Fruit fly (Drosophila melanogaster): ENCODE measurements around the gene CG34051.

dm6 chr2L:19960930-19961329 is at the start of gene CG34051:
- TF ChIP-seq psq (optimal IDR thresholded peaks at IDR 0.05) = no peak
- no peak for TF ChIP-seq usp (GFP tag; optimal IDR thresholded peaks at IDR 0.05)
- TF ChIP-seq CG8478 (optimal IDR thresholded peaks at IDR 0.05) = no peak
- TF ChIP-seq Dll (optimal IDR thresholded peaks at IDR 0.05) = no peak
- TF ChIP-seq EcR (GFP tag; optimal IDR thresholded peaks at IDR 0.05) = no peak
